Fruit fly (Drosophila melanogaster): Measurements from ENCODE around the gene fusl.

dm6 chr2L:5300237-5300668 is 37.6 kb downstream of the fusl start:
- no peak for TF ChIP-seq h (optimal IDR thresholded peaks at IDR 0.05)
- no peak for TF ChIP-seq ttk (optimal IDR thresholded peaks at IDR 0.05)
- no peak for TF ChIP-seq psq (optimal IDR thresholded peaks at IDR 0.05)
- TF ChIP-seq Myc (optimal IDR thresholded peaks at IDR 0.05), result no peak
- TF ChIP-seq Sin3A (optimal IDR thresholded peaks at IDR 0.05), result no peak
- TF ChIP-seq insv (optimal IDR thresholded peaks at IDR 0.05), result no peak

All from Kc167 (cell line).